Fruit fly (Drosophila melanogaster) whole organism, embryonic: ENCODE measurements around the gene Ser12.

Experiments
- Aef1 ChIP-seq: fragments of 200-800 bp; sonication (Bioruptor generic); IDR thresholded peaks from 3 replicates; pipeline ENCODE4 v1.3.6; 2022; ENCODE audit warnings: missing biosample characterization, missing genetic modification characterization
- Bdp1 ChIP-seq: fragments of 200-800 bp; sonication (Bioruptor generic); optimal IDR thresholded peaks from 3 replicates; lab custom pipeline; 2016; ENCODE audit warnings: missing biosample characterization, missing genetic modification characterization
- CG12942 ChIP-seq: fragments of 200-800 bp; sonication (Bioruptor generic); optimal IDR thresholded peaks from 3 replicates; lab custom pipeline; 2016; ENCODE audit warnings: missing biosample characterization, missing genetic modification characterization
- CG13775 ChIP-seq: fragments of 200-800 bp; sonication (Bioruptor generic); optimal IDR thresholded peaks from 3 replicates; lab custom pipeline; 2017; ENCODE audit warnings: missing biosample characterization, mild to moderate bottlenecking, missing genetic modification characterization
- CG15011 ChIP-seq: fragments of 200-800 bp; sonication (Bioruptor generic); optimal IDR thresholded peaks from 3 replicates; lab custom pipeline; 2018; ENCODE audit warnings: missing biosample characterization, mild to moderate bottlenecking, missing genetic modification characterization
- CG1529 ChIP-seq: fragments of 200-800 bp; sonication (Bioruptor generic); optimal IDR thresholded peaks from 3 replicates; lab custom pipeline; 2018; ENCODE audit warnings: missing biosample characterization, missing genetic modification characterization
- CG17328 ChIP-seq: fragments of 200-800 bp; sonication (Bioruptor generic); IDR thresholded peaks from 2 replicates; pipeline ENCODE4 v1.3.6; 2022; ENCODE audit warnings: missing biosample characterization, missing genetic modification characterization
- CG18011 ChIP-seq: fragments of 200-800 bp; sonication (Bioruptor generic); optimal IDR thresholded peaks from 2 replicates; lab custom pipeline; 2017; ENCODE audit warnings: missing biosample characterization, missing genetic modification characterization, mild to moderate bottlenecking, moderate library complexity, missing genotype
- CG18599 ChIP-seq: fragments of 200-800 bp; sonication (Bioruptor generic); optimal IDR thresholded peaks from 3 replicates; lab custom pipeline; 2017; ENCODE audit warnings: missing biosample characterization, missing genetic modification characterization, mild to moderate bottlenecking, moderate library complexity, missing genetic modification reagents
- CG18619 ChIP-seq: fragments of 200-800 bp; sonication (Bioruptor generic); optimal IDR thresholded peaks from 3 replicates; lab custom pipeline; 2017; ENCODE audit warnings: missing biosample characterization, mild to moderate bottlenecking, missing genetic modification characterization
- CG2120 ChIP-seq: fragments of 200-800 bp; sonication (Bioruptor generic); optimal IDR thresholded peaks from 3 replicates; lab custom pipeline; 2016; ENCODE audit warnings: missing biosample characterization, missing genetic modification characterization
- CG3281 ChIP-seq: fragments of 200-800 bp; sonication (Bioruptor generic); optimal IDR thresholded peaks from 3 replicates; lab custom pipeline; 2017; ENCODE audit warnings: missing biosample characterization, mild to moderate bottlenecking, missing genetic modification characterization
- CG3726 ChIP-seq: fragments of 200-800 bp; sonication (Bioruptor generic); IDR thresholded peaks from 3 replicates; pipeline ENCODE4, ENCODE4 v1.3.6; 2022; ENCODE audit warnings: missing biosample characterization, missing genetic modification characterization
- CG42726 ChIP-seq: fragments of 200-800 bp; sonication (Bioruptor generic); IDR thresholded peaks from 2 replicates; pipeline ENCODE4 v1.3.6; 2022; ENCODE audit warnings: missing biosample characterization, missing genetic modification characterization; ENCODE audit not compliant: partially characterized antibody
- CG6791 ChIP-seq: fragments of 200-800 bp; sonication (Bioruptor generic); IDR thresholded peaks from 3 replicates; pipeline ENCODE4 v1.3.6; 2022; ENCODE audit warnings: missing biosample characterization, missing genetic modification characterization; ENCODE audit not compliant: partially characterized antibody
- CG7372 ChIP-seq: fragments of 200-800 bp; sonication (Bioruptor generic); IDR thresholded peaks from 2 replicates; pipeline ENCODE4 v1.3.6; 2022; ENCODE audit warnings: missing biosample characterization, missing genetic modification characterization
- CG9817 ChIP-seq: fragments of 200-800 bp; sonication (Bioruptor generic); optimal IDR thresholded peaks from 2 replicates; lab custom pipeline; 2018; ENCODE audit warnings: missing biosample characterization, mild to moderate bottlenecking, missing genetic modification characterization, moderate library complexity
- Dfd ChIP-seq, 2 experiments: fragments of >200 bp; optimal IDR thresholded peaks; 2 replicates each; lab custom pipeline; 2017; ENCODE audit warnings: missing biosample characterization in 2 of 2, missing genetic modification characterization in 2 of 2
- Dip3 ChIP-seq: fragments of 200-800 bp; sonication (Bioruptor generic); optimal IDR thresholded peaks from 3 replicates; lab custom pipeline; 2016; ENCODE audit warnings: missing biosample characterization, missing genetic modification characterization
- Doc2 ChIP-seq: fragments of 200-800 bp; sonication (Bioruptor generic); IDR thresholded peaks from 2 replicates; pipeline ENCODE4 v1.3.6; 2022; ENCODE audit warnings: missing biosample characterization, missing genetic modification characterization
- E2f1 ChIP-seq: fragments of 200-800 bp; sonication (Bioruptor generic); IDR thresholded peaks from 2 replicates; pipeline ENCODE4 v1.3.6; 2022; ENCODE audit warnings: missing biosample characterization, missing genetic modification characterization
- Fer1 ChIP-seq: fragments of 200-800 bp; sonication (Bioruptor generic); optimal IDR thresholded peaks from 2 replicates; lab custom pipeline; 2017; ENCODE audit warnings: missing biosample characterization, mild to moderate bottlenecking, missing genetic modification characterization
- Hr3 ChIP-seq: fragments of 200-800 bp; sonication (Bioruptor generic); optimal IDR thresholded peaks from 3 replicates; lab custom pipeline; 2016; ENCODE audit warnings: missing biosample characterization, missing genetic modification characterization
- Med ChIP-seq: fragments of 200-800 bp; sonication (Bioruptor generic); peaks from one replicate; lab custom pipeline; 2016; ENCODE audit warnings: missing biosample characterization, missing genetic modification characterization, mild to moderate bottlenecking, inconsistent platforms, moderate library complexity
- NK7.1 ChIP-seq: fragments of 200-800 bp; sonication (Bioruptor generic); optimal IDR thresholded peaks from 3 replicates; lab custom pipeline; 2016; ENCODE audit warnings: missing biosample characterization, missing genetic modification characterization
- Oli ChIP-seq: fragments of 200-800 bp; sonication (Bioruptor generic); optimal IDR thresholded peaks from 2 replicates; lab custom pipeline; 2018; ENCODE audit warnings: missing biosample characterization, mild to moderate bottlenecking, missing genetic modification characterization, moderate library complexity
- Optix ChIP-seq: fragments of 200-800 bp; sonication (Bioruptor generic); IDR thresholded peaks from 3 replicates; pipeline ENCODE4 v1.3.6; 2022; ENCODE audit warnings: missing biosample characterization, missing genetic modification characterization
- Ptx1 ChIP-seq: fragments of 200-800 bp; sonication (Bioruptor generic); IDR thresholded peaks from 2 replicates; pipeline ENCODE4 v1.3.6; 2022; ENCODE audit warnings: missing biosample characterization, missing genetic modification characterization
- Ravus ChIP-seq: fragments of 200-800 bp; sonication (Bioruptor generic); IDR thresholded peaks from 2 replicates; pipeline ENCODE4 v1.3.6; 2022; ENCODE audit warnings: missing biosample characterization, missing genetic modification characterization
- Six4 ChIP-seq: fragments of 200-800 bp; sonication (Bioruptor generic); optimal IDR thresholded peaks from 2 replicates; lab custom pipeline; 2016; ENCODE audit warnings: missing biosample characterization, missing genetic modification characterization
- al ChIP-seq: fragments of 200-800 bp; sonication (Bioruptor generic); IDR thresholded peaks from 2 replicates; pipeline ENCODE4 v1.3.6; 2022; ENCODE audit warnings: missing biosample characterization, missing genetic modification characterization
- amos ChIP-seq: fragments of 200-800 bp; sonication (Bioruptor generic); IDR thresholded peaks from 2 replicates; pipeline ENCODE4 v1.3.6; 2022; ENCODE audit warnings: missing biosample characterization, missing genetic modification characterization; ENCODE audit not compliant: partially characterized antibody
- cato ChIP-seq: fragments of 200-800 bp; sonication (Bioruptor generic); optimal IDR thresholded peaks from 2 replicates; lab custom pipeline; 2016; ENCODE audit warnings: missing biosample characterization, missing genetic modification characterization, borderline replicate concordance
- cg ChIP-seq: fragments of 200-800 bp; sonication (Bioruptor generic); optimal IDR thresholded peaks from 3 replicates; lab custom pipeline; 2019; ENCODE audit warnings: missing biosample characterization, mild to moderate bottlenecking, missing genetic modification characterization, moderate library complexity
- dati ChIP-seq: fragments of 200-800 bp; sonication (Bioruptor generic); IDR thresholded peaks from 2 replicates; pipeline ENCODE4 v1.3.6; 2022; ENCODE audit warnings: missing biosample characterization, missing genetic modification characterization
- en ChIP-seq: fragments of 200-800 bp; sonication (Bioruptor generic); optimal IDR thresholded peaks from 2 replicates; lab custom pipeline; 2016; ENCODE audit warnings: missing biosample characterization, missing genetic modification characterization
- fd102C ChIP-seq: fragments of 200-800 bp; sonication (Bioruptor generic); optimal IDR thresholded peaks from 2 replicates; lab custom pipeline; 2018; ENCODE audit warnings: missing biosample characterization, mild to moderate bottlenecking, missing genetic modification characterization, moderate library complexity
- ham ChIP-seq: fragments of 200-800 bp; sonication (Bioruptor generic); IDR thresholded peaks from 2 replicates; pipeline ENCODE4 v1.3.6; 2022; ENCODE audit warnings: missing biosample characterization, missing genetic modification characterization
- ken ChIP-seq: fragments of 200-800 bp; sonication (Bioruptor generic); IDR thresholded peaks from 3 replicates; pipeline ENCODE4 v1.3.6; 2022; ENCODE audit warnings: missing biosample characterization, missing genetic modification characterization
- knrl ChIP-seq: fragments of 200-800 bp; sonication (Bioruptor generic); IDR thresholded peaks from 3 replicates; pipeline ENCODE4 v1.3.6; 2022; ENCODE audit warnings: missing biosample characterization, missing genetic modification characterization; ENCODE audit not compliant: partially characterized antibody
- nmo ChIP-seq: fragments of 200-800 bp; sonication (Bioruptor generic); optimal IDR thresholded peaks from 2 replicates; lab custom pipeline; 2018; ENCODE audit warnings: missing biosample characterization, mild to moderate bottlenecking, missing genetic modification characterization, moderate library complexity
- oc ChIP-seq: fragments of 200-800 bp; sonication (Bioruptor generic); optimal IDR thresholded peaks from 2 replicates; lab custom pipeline; 2018; ENCODE audit warnings: missing biosample characterization, mild to moderate bottlenecking, missing genetic modification characterization, moderate library complexity
- pan ChIP-seq, 4 experiments: fragments of >200 bp in 3 of 4; fragments of 200-800 bp in 1 of 4; sonication (Bioruptor generic) in 1 of 4; optimal IDR thresholded peaks in 3 of 4; IDR thresholded peaks in 1 of 4; 2 replicates each; pipeline versions ENCODE4 v1.3.6 to Lab custom; 2017 to 2022; ENCODE audit warnings: missing biosample characterization in 2 of 4, missing genetic modification characterization in 2 of 4, mixed read lengths in 1 of 4
- pnt ChIP-seq: fragments of 200-800 bp; sonication (Bioruptor generic); optimal IDR thresholded peaks from 3 replicates; lab custom pipeline; 2016; ENCODE audit warnings: missing biosample characterization, missing genetic modification characterization
- pzg ChIP-seq: fragments of 200-800 bp; sonication (Bioruptor generic); optimal IDR thresholded peaks from 3 replicates; lab custom pipeline; 2018; ENCODE audit warnings: missing biosample characterization, mild to moderate bottlenecking, missing genetic modification characterization, moderate library complexity
- salm ChIP-seq: fragments of 200-800 bp; sonication (Bioruptor generic); optimal IDR thresholded peaks from 2 replicates; lab custom pipeline; 2018; ENCODE audit warnings: missing biosample characterization, mild to moderate bottlenecking, missing genetic modification characterization
- so ChIP-seq: fragments of 200-800 bp; sonication (Bioruptor generic); IDR thresholded peaks from 3 replicates; pipeline ENCODE4 v1.3.6; 2022; ENCODE audit warnings: missing biosample characterization, missing genetic modification characterization
- twi ChIP-seq: fragments of 200-800 bp; optimal IDR thresholded peaks from 2 replicates; lab custom pipeline; 2019; ENCODE audit warnings: missing biosample characterization, mild to moderate bottlenecking, missing genetic modification characterization, moderate library complexity
- wdn ChIP-seq: fragments of 200-800 bp; sonication (Bioruptor generic); IDR thresholded peaks from 2 replicates; pipeline ENCODE4 v1.3.6; 2022; ENCODE audit warnings: missing biosample characterization, missing genetic modification characterization
- zf30C ChIP-seq: fragments of 200-800 bp; sonication (Bioruptor generic); optimal IDR thresholded peaks from 3 replicates; lab custom pipeline; 2018; ENCODE audit warnings: missing biosample characterization, mild to moderate bottlenecking, missing genetic modification characterization

Gene Ser12

dm6 chr2L:2221649-2222150 is 29.4 kb downstream of the Ser12 start (continued):
- TF ChIP-seq CG7372 (GFP tag; lab: Robert Waterston, UW) (peak; percentile 97), CG1529 (GFP tag; lab: Kevin White, UChicago) (peak; percentile 95), CG3726 (GFP tag; lab: Robert Waterston, UW) (peak; percentile 94), nmo (GFP tag; lab: Kevin White, UChicago) (peak; percentile 95), twi (tag; lab: Kevin White, UChicago) (peak; percentile 92), Optix (peak; percentile 92), CG13775 (GFP tag; lab: Kevin White, UChicago) (peak; percentile 94), cato (GFP tag; lab: Kevin White, UChicago) (peak; percentile 92), CG17328 (peak; percentile 98), dati (GFP tag; lab: Robert Waterston, UW) (peak; percentile 92), Dfd (GFP tag; optimal IDR thresholded peaks at IDR 0.05; lab: Kevin White, UChicago) (no peak), amos (GFP tag; lab: Robert Waterston, UW) (no peak), Ravus (GFP tag; lab: Robert Waterston, UW) (peak; percentile 95), NK7.1 (GFP tag; lab: Kevin White, UChicago) (peak; percentile 89), cg (GFP tag; lab: Kevin White, UChicago) (no peak), Dip3 (peak; percentile 96), CG42726 (GFP tag; lab: Robert Waterston, UW) (no peak), al (GFP tag; lab: Robert Waterston, UW) (peak; percentile 97), Med (GFP tag; lab: Kevin White, UChicago) (peak; percentile 99), CG18011 (GFP tag; lab: Kevin White, UChicago) (peak; percentile 91), Ptx1 (GFP tag; lab: Robert Waterston, UW) (peak; percentile 99), E2f1 (GFP tag; lab: Robert Waterston, UW) (peak; percentile 96), wdn (peak; percentile 96), CG9817 (tag; lab: Kevin White, UChicago) (peak; percentile 98), knrl (GFP tag; lab: Robert Waterston, UW) (no peak), oc (tag; lab: Kevin White, UChicago) (peak; percentile 93), Six4 (GFP tag; lab: Kevin White, UChicago) (peak; percentile 92), CG15011 (GFP tag; lab: Kevin White, UChicago) (peak; percentile 91), CG3281 (peak; percentile 95), Oli (tag; lab: Kevin White, UChicago) (peak; percentile 96), CG18599 (peak; percentile 97), so (peak; percentile 98), CG2120 (GFP tag; lab: Kevin White, UChicago) (peak; percentile 99), salm (tag; lab: Kevin White, UChicago) (peak; percentile 93), CG6791 (no peak), Bdp1 (GFP tag; lab: Kevin White, UChicago) (peak; percentile 93), pnt (peak; percentile 88), en (GFP tag; lab: Kevin White, UChicago) (peak; percentile 90), ken (GFP tag; lab: Robert Waterston, UW) (peak; percentile 96), pan (optimal IDR thresholded peaks at IDR 0.05; lab: Kevin White, UChicago) (no peak), pan (GFP tag; optimal IDR thresholded peaks at IDR 0.05 in 1 of 2, IDR thresholded peaks at IDR 0.05 in 1 of 2) (peak in 1 of 2 experiments; percentile 98), zf30C (GFP tag; lab: Kevin White, UChicago) (peak; percentile 85), CG18619 (GFP tag; lab: Kevin White, UChicago) (peak; percentile 95), CG12942 (GFP tag; lab: Kevin White, UChicago) (peak; percentile 95), fd102C (GFP tag; lab: Kevin White, UChicago) (peak; percentile 83), Aef1 (GFP tag; lab: Robert Waterston, UW) (peak; percentile 97), Fer1 (GFP tag; lab: Kevin White, UChicago) (peak; percentile 96), Doc2 (GFP tag; lab: Robert Waterston, UW) (peak; percentile 92), pzg (GFP tag; lab: Kevin White, UChicago) (peak; percentile 26), ham (GFP tag; lab: Robert Waterston, UW) (peak; percentile 96), Hr3 (peak; percentile 97)
